Fruit fly (Drosophila melanogaster) whole organism, embryonic: ENCODE results near the gene Col4a1.

Experiments used
- CG10959 ChIP-seq: fragments of 200-800 bp; sonication (Bioruptor generic); IDR thresholded peaks from 2 replicates; pipeline ENCODE4 v1.3.6; 2022; ENCODE audit warnings: missing biosample characterization, missing genetic modification characterization
- CG11696 ChIP-seq: fragments of 200-800 bp; sonication (Bioruptor generic); IDR thresholded peaks from 2 replicates; pipeline ENCODE4 v1.3.6; 2022; ENCODE audit warnings: missing biosample characterization, missing genetic modification characterization
- CG1233 ChIP-seq: fragments of 200-800 bp; sonication (Bioruptor generic); optimal IDR thresholded peaks from 4 replicates; lab custom pipeline; 2018; ENCODE audit warnings: missing biosample characterization, mild to moderate bottlenecking, missing genetic modification characterization
- CG13123 ChIP-seq: fragments of 200-800 bp; sonication (Bioruptor generic); optimal IDR thresholded peaks from 2 replicates; lab custom pipeline; 2016; ENCODE audit warnings: missing biosample characterization, missing genetic modification characterization
- CG13287 ChIP-seq: fragments of 200-800 bp; sonication (Bioruptor generic); IDR thresholded peaks from 2 replicates; pipeline ENCODE4 v1.3.6; 2022; ENCODE audit warnings: missing biosample characterization, missing genetic modification characterization; ENCODE audit not compliant: partially characterized antibody
- CG17359 ChIP-seq: fragments of 200-800 bp; sonication (Bioruptor generic); optimal IDR thresholded peaks from 3 replicates; lab custom pipeline; 2018; ENCODE audit warnings: missing biosample characterization, mild to moderate bottlenecking, missing genetic modification characterization, moderate library complexity
- CG17612 ChIP-seq: fragments of 200-800 bp; sonication (Bioruptor generic); IDR thresholded peaks from 2 replicates; pipeline ENCODE4 v1.3.6; 2022; ENCODE audit warnings: missing biosample characterization, missing genetic modification characterization
- CG18011 ChIP-seq: fragments of 200-800 bp; sonication (Bioruptor generic); optimal IDR thresholded peaks from 2 replicates; lab custom pipeline; 2017; ENCODE audit warnings: missing biosample characterization, missing genetic modification characterization, mild to moderate bottlenecking, moderate library complexity, missing genotype
- CG2202 ChIP-seq: fragments of 200-800 bp; sonication (Bioruptor generic); optimal IDR thresholded peaks from 2 replicates; lab custom pipeline; 2018; ENCODE audit warnings: missing biosample characterization, mild to moderate bottlenecking, missing genetic modification characterization
- CG2712 ChIP-seq: fragments of 200-800 bp; optimal IDR thresholded peaks from 3 replicates; lab custom pipeline; 2019; ENCODE audit warnings: missing biosample characterization, mild to moderate bottlenecking, missing genetic modification characterization, moderate library complexity
- CG30020 ChIP-seq: fragments of 200-800 bp; optimal IDR thresholded peaks from 2 replicates; lab custom pipeline; 2019; ENCODE audit warnings: missing biosample characterization, mild to moderate bottlenecking, missing genetic modification characterization, moderate library complexity
- CG31365 ChIP-seq: fragments of 200-800 bp; sonication (Bioruptor generic); optimal IDR thresholded peaks from 2 replicates; lab custom pipeline; 2018; ENCODE audit warnings: missing biosample characterization, mild to moderate bottlenecking, missing genetic modification characterization
- CG31441 ChIP-seq: fragments of 200-800 bp; sonication (Bioruptor generic); IDR thresholded peaks from 2 replicates; pipeline ENCODE4 v1.3.6; 2022; ENCODE audit warnings: missing biosample characterization, missing genetic modification characterization
- CG4730 ChIP-seq: fragments of 200-800 bp; sonication (Bioruptor generic); IDR thresholded peaks from 2 replicates; pipeline ENCODE4 v1.3.6; 2022; ENCODE audit warnings: missing biosample characterization, missing genetic modification characterization
- CG6654 ChIP-seq: fragments of 200-800 bp; sonication (Bioruptor generic); optimal IDR thresholded peaks from 2 replicates; lab custom pipeline; 2017; ENCODE audit warnings: missing biosample characterization, mild to moderate bottlenecking, missing genetic modification characterization
- CG8281 ChIP-seq: fragments of 200-800 bp; sonication (Bioruptor generic); optimal IDR thresholded peaks from 2 replicates; lab custom pipeline; 2018; ENCODE audit warnings: missing biosample characterization, mild to moderate bottlenecking, missing genetic modification characterization, moderate library complexity
- CG8359 ChIP-seq: fragments of 200-800 bp; sonication (Bioruptor generic); optimal IDR thresholded peaks from 2 replicates; lab custom pipeline; 2017; ENCODE audit warnings: missing biosample characterization, mild to moderate bottlenecking, missing genetic modification characterization, borderline replicate concordance
- CG9215 ChIP-seq: fragments of 200-800 bp; sonication (Bioruptor generic); IDR thresholded peaks from 2 replicates; pipeline ENCODE4 v1.3.6; 2022; ENCODE audit warnings: missing biosample characterization, missing genetic modification characterization
- CG9437 ChIP-seq: fragments of 200-800 bp; sonication (Bioruptor generic); optimal IDR thresholded peaks from 2 replicates; lab custom pipeline; 2018; ENCODE audit warnings: missing biosample characterization, mild to moderate bottlenecking, missing genetic modification characterization
- Dbx ChIP-seq: fragments of 200-800 bp; sonication (Bioruptor generic); IDR thresholded peaks from 3 replicates; pipeline ENCODE4 v1.3.6; 2022; ENCODE audit warnings: missing biosample characterization, missing genetic modification characterization
- Dip3 ChIP-seq: fragments of 200-800 bp; sonication (Bioruptor generic); optimal IDR thresholded peaks from 3 replicates; lab custom pipeline; 2016; ENCODE audit warnings: missing biosample characterization, missing genetic modification characterization
- E2f2 ChIP-seq: fragments of 200-800 bp; sonication (Bioruptor generic); IDR thresholded peaks from 2 replicates; pipeline ENCODE4 v1.3.6; 2022; ENCODE audit warnings: missing biosample characterization, missing genetic modification characterization
- Hand ChIP-seq: fragments of 200-800 bp; sonication (Bioruptor generic); optimal IDR thresholded peaks from 2 replicates; lab custom pipeline; 2017; ENCODE audit warnings: mild to moderate bottlenecking, missing biosample characterization, missing genetic modification reagents, missing genetic modification characterization
- HmgZ ChIP-seq: fragments of 200-800 bp; sonication (Bioruptor generic); optimal IDR thresholded peaks from 2 replicates; lab custom pipeline; 2018; ENCODE audit warnings: missing biosample characterization, mild to moderate bottlenecking, missing genetic modification characterization
- Hmr ChIP-seq: fragments of 200-800 bp; sonication (Bioruptor generic); optimal IDR thresholded peaks from 3 replicates; lab custom pipeline; 2017; ENCODE audit warnings: mild to moderate bottlenecking, missing biosample characterization, missing genetic modification reagents, missing genetic modification characterization
- MTF-1 ChIP-seq: fragments of 200-800 bp; sonication (Bioruptor generic); optimal IDR thresholded peaks from 2 replicates; lab custom pipeline; 2018; ENCODE audit warnings: missing biosample characterization, mild to moderate bottlenecking, missing genetic modification characterization, borderline replicate concordance
- Mrtf ChIP-seq: fragments of 200-800 bp; sonication (Bioruptor generic); IDR thresholded peaks from 3 replicates; pipeline ENCODE4 v1.3.6; 2022; ENCODE audit warnings: missing biosample characterization, missing genetic modification characterization
- Oli ChIP-seq: fragments of 200-800 bp; sonication (Bioruptor generic); optimal IDR thresholded peaks from 2 replicates; lab custom pipeline; 2018; ENCODE audit warnings: missing biosample characterization, mild to moderate bottlenecking, missing genetic modification characterization, moderate library complexity
- Rfx ChIP-seq: fragments of 200-800 bp; sonication (Bioruptor generic); IDR thresholded peaks from 2 replicates; pipeline ENCODE4 v1.3.6; 2022; ENCODE audit warnings: missing biosample characterization, missing genetic modification characterization
- Sry-β ChIP-seq: fragments of 200-800 bp; sonication (Bioruptor generic); optimal IDR thresholded peaks from 2 replicates; lab custom pipeline; 2018; ENCODE audit warnings: missing biosample characterization, mild to moderate bottlenecking, missing genetic modification characterization, moderate library complexity
- Sry-δ ChIP-seq: fragments of 200-800 bp; sonication (Bioruptor generic); optimal IDR thresholded peaks from 2 replicates; lab custom pipeline; 2016; ENCODE audit warnings: missing biosample characterization, missing genetic modification characterization
- Xbp1 ChIP-seq: fragments of 200-800 bp; sonication (Bioruptor generic); optimal IDR thresholded peaks from 3 replicates; lab custom pipeline; 2016; ENCODE audit warnings: missing biosample characterization, mild to moderate bottlenecking, missing genetic modification characterization
- bab2 ChIP-seq: fragments of 200-800 bp; sonication (Bioruptor generic); optimal IDR thresholded peaks from 2 replicates; lab custom pipeline; 2016; ENCODE audit warnings: missing biosample characterization, missing genetic modification characterization
- bigmax ChIP-seq: fragments of 200-800 bp; sonication (Bioruptor generic); optimal IDR thresholded peaks from 2 replicates; lab custom pipeline; 2018; ENCODE audit warnings: missing biosample characterization, mild to moderate bottlenecking, missing genetic modification characterization
- crol ChIP-seq: fragments of 200-800 bp; sonication (Bioruptor generic); IDR thresholded peaks from 2 replicates; pipeline ENCODE4 v1.3.6; 2022; ENCODE audit warnings: missing biosample characterization, missing genetic modification characterization
- crp ChIP-seq, 2 experiments: fragments of 200-800 bp; sonication (Bioruptor generic); optimal IDR thresholded peaks; 2 replicates in 1 of 2; 3 replicates in 1 of 2; lab custom pipeline; 2017; ENCODE audit warnings: missing biosample characterization in 2 of 2, missing genetic modification characterization in 2 of 2, mild to moderate bottlenecking in 1 of 2, moderate library complexity in 1 of 2
- dimm ChIP-seq: fragments of 200-800 bp; sonication (Bioruptor generic); IDR thresholded peaks from 2 replicates; pipeline ENCODE4 v1.3.6; 2022; ENCODE audit warnings: missing biosample characterization, missing genetic modification characterization
- fd102C ChIP-seq: fragments of 200-800 bp; sonication (Bioruptor generic); optimal IDR thresholded peaks from 2 replicates; lab custom pipeline; 2018; ENCODE audit warnings: missing biosample characterization, mild to moderate bottlenecking, missing genetic modification characterization, moderate library complexity
- fd3F ChIP-seq: fragments of 200-800 bp; sonication (Bioruptor generic); optimal IDR thresholded peaks from 2 replicates; lab custom pipeline; 2018; ENCODE audit warnings: missing biosample characterization, mild to moderate bottlenecking, missing genetic modification characterization, moderate library complexity
- knrl ChIP-seq: fragments of 200-800 bp; sonication (Bioruptor generic); IDR thresholded peaks from 3 replicates; pipeline ENCODE4 v1.3.6; 2022; ENCODE audit warnings: missing biosample characterization, missing genetic modification characterization; ENCODE audit not compliant: partially characterized antibody
- otp ChIP-seq: fragments of 200-800 bp; sonication (Bioruptor generic); IDR thresholded peaks from 3 replicates; pipeline ENCODE4, ENCODE4 v1.3.6; 2022; ENCODE audit warnings: missing biosample characterization, missing genetic modification characterization
- pnt ChIP-seq: fragments of 200-800 bp; sonication (Bioruptor generic); optimal IDR thresholded peaks from 3 replicates; lab custom pipeline; 2016; ENCODE audit warnings: missing biosample characterization, missing genetic modification characterization
- ro ChIP-seq: fragments of 200-800 bp; sonication (Bioruptor generic); IDR thresholded peaks from 2 replicates; pipeline ENCODE4 v1.3.6; 2022; ENCODE audit warnings: missing biosample characterization, missing genetic modification characterization
- salm ChIP-seq: fragments of 200-800 bp; sonication (Bioruptor generic); optimal IDR thresholded peaks from 2 replicates; lab custom pipeline; 2018; ENCODE audit warnings: missing biosample characterization, mild to moderate bottlenecking, missing genetic modification characterization
- stc ChIP-seq: fragments of 200-800 bp; sonication (Bioruptor generic); IDR thresholded peaks from 2 replicates; pipeline ENCODE4 v1.3.6; 2022; ENCODE audit warnings: missing biosample characterization, missing genetic modification characterization
- tgo ChIP-seq: fragments of 200-800 bp; sonication (Bioruptor generic); IDR thresholded peaks from 3 replicates; pipeline ENCODE4 v1.3.6; 2022; ENCODE audit warnings: missing biosample characterization, missing genetic modification characterization
- unpg ChIP-seq: fragments of 200-800 bp; sonication (Bioruptor generic); optimal IDR thresholded peaks from 3 replicates; lab custom pipeline; 2018; ENCODE audit warnings: missing biosample characterization, mild to moderate bottlenecking, missing genetic modification characterization, moderate library complexity
- zen ChIP-seq: fragments of 200-800 bp; sonication (Bioruptor generic); optimal IDR thresholded peaks from 3 replicates; lab custom pipeline; 2018; ENCODE audit warnings: missing biosample characterization, mild to moderate bottlenecking, missing genetic modification characterization, moderate library complexity

Col4a1 gene

DNA sequence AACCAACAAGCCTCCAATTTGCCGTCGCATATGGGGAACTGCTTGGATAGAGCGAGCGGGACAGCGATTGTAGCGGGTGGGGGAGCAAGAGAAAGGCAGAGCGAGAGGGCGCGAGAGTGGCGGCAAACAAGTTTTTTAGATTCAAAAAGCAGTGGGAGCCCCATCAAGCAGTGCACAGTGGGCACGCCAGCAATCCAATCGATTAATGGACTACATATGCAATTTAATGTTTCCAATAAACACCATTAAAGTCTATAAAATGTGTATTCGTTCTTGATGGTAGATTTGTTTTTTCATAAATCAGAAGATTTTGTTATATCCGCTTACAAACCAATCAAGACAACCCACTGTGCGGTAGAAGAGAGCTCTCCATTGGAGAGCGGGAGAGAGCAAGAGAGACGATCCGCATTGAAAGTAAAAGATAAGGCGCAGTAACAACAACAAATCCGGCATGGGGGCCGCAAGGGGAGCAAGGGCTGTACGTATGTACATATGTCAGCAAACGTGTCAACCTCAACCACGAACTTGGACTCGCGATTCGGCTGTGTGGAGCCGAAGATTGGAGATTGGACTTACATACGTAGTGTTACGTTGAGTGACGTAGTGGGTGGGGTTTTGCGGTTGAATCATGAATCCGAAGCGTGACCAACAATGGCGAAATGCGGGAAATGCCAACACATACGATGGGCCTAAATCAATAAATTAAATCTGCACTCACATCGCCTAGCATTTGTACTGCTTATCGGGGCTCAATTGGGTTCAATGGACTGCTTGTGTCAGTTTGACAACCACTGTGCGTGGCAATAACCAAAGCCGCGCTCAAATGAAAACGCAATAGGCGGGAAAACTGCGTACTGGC, 31.8 kb upstream of the Col4a1 start (continued):
- TF ChIP-seq Xbp1 (GFP tag; lab: Kevin White, UChicago): peak; percentile 99
- TF ChIP-seq Rfx: peak; percentile 100
- TF ChIP-seq CG11696 (GFP tag; lab: Robert Waterston, UW): peak; percentile 96
- TF ChIP-seq Sry-β (GFP tag; lab: Kevin White, UChicago): peak; percentile 78
- TF ChIP-seq dimm (GFP tag; lab: Robert Waterston, UW): peak; percentile 98
- TF ChIP-seq CG9215: peak; percentile 98
- TF ChIP-seq CG8359 (GFP tag; lab: Kevin White, UChicago): peak; percentile 95
- peak; percentile 98 for TF ChIP-seq CG17612
- TF ChIP-seq stc (GFP tag; lab: Robert Waterston, UW): peak; percentile 99
- peak; percentile 99 for TF ChIP-seq CG2712 (tag; lab: Kevin White, UChicago)
- TF ChIP-seq crp (GFP tag; optimal IDR thresholded peaks at IDR 0.05; lab: Kevin White, UChicago): peak; percentile 35 to 77
- TF ChIP-seq CG6654 (GFP tag; lab: Kevin White, UChicago): peak; percentile 97
- peak; percentile 99 for TF ChIP-seq CG1233 (GFP tag; lab: Kevin White, UChicago)
- TF ChIP-seq CG10959: peak; percentile 99
- peak; percentile 99 for TF ChIP-seq CG31441 (GFP tag; lab: Robert Waterston, UW)
- TF ChIP-seq CG13287 (GFP tag; lab: Robert Waterston, UW): peak; percentile 69
- TF ChIP-seq knrl (GFP tag; lab: Robert Waterston, UW): peak; percentile 77
- TF ChIP-seq Dip3 (GFP tag; lab: Kevin White, UChicago): peak; percentile 99
- peak; percentile 91 for TF ChIP-seq CG18011 (GFP tag; lab: Kevin White, UChicago)
- peak; percentile 88 for TF ChIP-seq CG30020 (tag; lab: Kevin White, UChicago)
- TF ChIP-seq Mrtf (GFP tag; lab: Robert Waterston, UW): peak; percentile 99
- TF ChIP-seq otp (GFP tag; lab: Robert Waterston, UW): peak; percentile 99
- peak; percentile 98 for TF ChIP-seq CG13123 (GFP tag; lab: Kevin White, UChicago)
- TF ChIP-seq CG17359 (tag; lab: Kevin White, UChicago): peak; percentile 99
- peak; percentile 100 for TF ChIP-seq unpg (GFP tag; lab: Kevin White, UChicago)
- TF ChIP-seq Sry-δ (GFP tag; lab: Kevin White, UChicago): peak; percentile 81
- TF ChIP-seq CG2202 (tag; lab: Kevin White, UChicago): peak; percentile 99
- peak; percentile 80 for TF ChIP-seq bigmax
- peak; percentile 98 for TF ChIP-seq CG31365
- peak; percentile 92 for TF ChIP-seq CG8281 (tag; lab: Kevin White, UChicago)
- TF ChIP-seq fd3F: peak; percentile 97
- peak; percentile 99 for TF ChIP-seq ro
- peak; percentile 99 for TF ChIP-seq bab2 (GFP tag; lab: Kevin White, UChicago)
- peak; percentile 98 for TF ChIP-seq MTF-1 (GFP tag; lab: Kevin White, UChicago)
- peak; percentile 99 for TF ChIP-seq CG4730 (GFP tag; lab: Robert Waterston, UW)
- TF ChIP-seq Oli: peak; percentile 99
- TF ChIP-seq crol (GFP tag; lab: Robert Waterston, UW): peak; percentile 96
- TF ChIP-seq fd102C (GFP tag; lab: Kevin White, UChicago): peak; percentile 78
- TF ChIP-seq CG9437 (GFP tag; lab: Kevin White, UChicago): peak; percentile 97
- TF ChIP-seq salm (tag; lab: Kevin White, UChicago): peak; percentile 98
- TF ChIP-seq zen (tag; lab: Kevin White, UChicago): peak; percentile 98
- peak; percentile 99 for TF ChIP-seq Dbx (GFP tag; lab: Robert Waterston, UW)
- TF ChIP-seq Hmr: peak; percentile 98
- peak; percentile 99 for TF ChIP-seq pnt
- TF ChIP-seq HmgZ: peak; percentile 99
- peak; percentile 88 for TF ChIP-seq E2f2 (GFP tag; lab: Robert Waterston, UW)
- peak; percentile 99 for TF ChIP-seq tgo
- TF ChIP-seq Hand (GFP tag; lab: Kevin White, UChicago): peak; percentile 94
